Fruit fly (Drosophila melanogaster) whole organism, prepupa: ENCODE results near the gene CG32487.

Source experiments
- Blimp-1 ChIP-seq: fragments of 200-800 bp; sonication (Bioruptor generic); optimal IDR thresholded peaks from 3 replicates; lab custom pipeline; 2017; ENCODE audit warnings: missing biosample characterization, missing genetic modification characterization, mild to moderate bottlenecking, moderate library complexity, missing genetic modification reagents
- CG10631 ChIP-seq: fragments of 200-800 bp; sonication (Bioruptor generic); optimal IDR thresholded peaks from 2 replicates; lab custom pipeline; 2016; ENCODE audit warnings: missing biosample characterization, missing genetic modification characterization
- CG10669 ChIP-seq: fragments of 200-800 bp; sonication (Bioruptor generic); optimal IDR thresholded peaks from 3 replicates; lab custom pipeline; 2018; ENCODE audit warnings: missing biosample characterization, mild to moderate bottlenecking, missing genetic modification characterization, moderate library complexity
- CG11294 ChIP-seq: fragments of 200-800 bp; sonication (Bioruptor generic); IDR thresholded peaks from 2 replicates; pipeline ENCODE4 v1.3.6; 2022; ENCODE audit warnings: missing biosample characterization, missing genetic modification characterization
- CG11762 ChIP-seq: fragments of 200-800 bp; sonication (Bioruptor generic); optimal IDR thresholded peaks from 3 replicates; lab custom pipeline; 2016; ENCODE audit warnings: missing biosample characterization, missing genetic modification characterization; ENCODE audit not compliant: insufficient read depth
- CG11902 ChIP-seq: fragments of 200-800 bp; sonication (Bioruptor generic); optimal IDR thresholded peaks from 3 replicates; lab custom pipeline; 2016; ENCODE audit warnings: missing biosample characterization, missing genetic modification characterization
- CG15336 ChIP-seq: fragments of 200-800 bp; sonication (Bioruptor generic); IDR thresholded peaks from 2 replicates; pipeline ENCODE4 v1.3.6; 2022; ENCODE audit warnings: missing biosample characterization, missing genetic modification characterization
- CG1621 ChIP-seq: fragments of 200-800 bp; sonication (Bioruptor generic); optimal IDR thresholded peaks from 3 replicates; lab custom pipeline; 2018; ENCODE audit warnings: missing biosample characterization, mild to moderate bottlenecking, missing genetic modification characterization
- CG3032 ChIP-seq: fragments of 200-800 bp; optimal IDR thresholded peaks from 2 replicates; lab custom pipeline; 2019; ENCODE audit warnings: missing biosample characterization, mild to moderate bottlenecking, missing genetic modification characterization, moderate library complexity
- CG31627 ChIP-seq: fragments of 200-800 bp; sonication (Bioruptor generic); optimal IDR thresholded peaks from 3 replicates; lab custom pipeline; 2016; ENCODE audit warnings: missing biosample characterization, missing genetic modification characterization
- CG34406 ChIP-seq: fragments of 200-800 bp; sonication (Bioruptor generic); optimal IDR thresholded peaks from 3 replicates; lab custom pipeline; 2016; ENCODE audit warnings: missing biosample characterization, missing genetic modification characterization
- CG3919 ChIP-seq: fragments of 200-800 bp; sonication (Bioruptor generic); optimal IDR thresholded peaks from 3 replicates; lab custom pipeline; 2016; ENCODE audit warnings: missing biosample characterization, missing genetic modification characterization
- CG4318 ChIP-seq: fragments of 200-800 bp; sonication (Bioruptor generic); optimal IDR thresholded peaks from 3 replicates; lab custom pipeline; 2017; ENCODE audit warnings: missing biosample characterization, mild to moderate bottlenecking, missing genetic modification characterization
- CG6276 ChIP-seq: fragments of 200-800 bp; sonication (Bioruptor generic); optimal IDR thresholded peaks from 2 replicates; lab custom pipeline; 2017; ENCODE audit warnings: missing biosample characterization, mild to moderate bottlenecking, missing genetic modification characterization
- CG6792 ChIP-seq: fragments of 200-800 bp; sonication (Bioruptor generic); optimal IDR thresholded peaks from 3 replicates; lab custom pipeline; 2016; ENCODE audit warnings: missing biosample characterization, missing genetic modification characterization
- CG6808 ChIP-seq: fragments of 200-800 bp; sonication (Bioruptor generic); optimal IDR thresholded peaks from 3 replicates; lab custom pipeline; 2017; ENCODE audit warnings: missing biosample characterization, missing genetic modification characterization, mild to moderate bottlenecking, moderate library complexity, missing genetic modification reagents
- CG6854 ChIP-seq: fragments of 200-800 bp; sonication (Bioruptor generic); optimal IDR thresholded peaks from 2 replicates; lab custom pipeline; 2017; ENCODE audit warnings: missing biosample characterization, mild to moderate bottlenecking, missing genetic modification characterization
- CG7368 ChIP-seq: fragments of 200-800 bp; sonication (Bioruptor generic); optimal IDR thresholded peaks from 3 replicates; lab custom pipeline; 2016; ENCODE audit warnings: missing biosample characterization, missing genetic modification characterization
- CG8119 ChIP-seq: fragments of 200-800 bp; sonication (Bioruptor generic); IDR thresholded peaks from 3 replicates; pipeline ENCODE4 v1.3.6; 2022; ENCODE audit warnings: missing biosample characterization, missing genetic modification characterization
- CG8632 ChIP-seq: fragments of 200-800 bp; sonication (Bioruptor generic); optimal IDR thresholded peaks from 3 replicates; lab custom pipeline; 2016; ENCODE audit warnings: missing biosample characterization, missing genetic modification characterization
- CG9139 ChIP-seq: fragments of 200-800 bp; sonication (Bioruptor generic); optimal IDR thresholded peaks from 3 replicates; lab custom pipeline; 2017; ENCODE audit warnings: missing biosample characterization, mild to moderate bottlenecking, missing genetic modification characterization
- Eip75B ChIP-seq: fragments of 200-800 bp; sonication (Bioruptor generic); optimal IDR thresholded peaks from 3 replicates; lab custom pipeline; 2016; ENCODE audit warnings: missing biosample characterization, missing genetic modification characterization
- Eip78C ChIP-seq: fragments of 200-800 bp; sonication (Bioruptor generic); peaks from one replicate; lab custom pipeline; 2016; ENCODE audit warnings: missing biosample characterization, missing genetic modification characterization
- Eip93F ChIP-seq: fragments of 200-800 bp; sonication (Bioruptor generic); optimal IDR thresholded peaks from 2 replicates; lab custom pipeline; 2016; ENCODE audit warnings: missing biosample characterization, mild to moderate bottlenecking, missing genetic modification characterization
- Ets21C ChIP-seq: fragments of 200-800 bp; sonication (Bioruptor generic); optimal IDR thresholded peaks from 3 replicates; lab custom pipeline; 2016; ENCODE audit warnings: missing biosample characterization, missing genetic modification characterization
- Ets96B ChIP-seq: fragments of 200-800 bp; optimal IDR thresholded peaks from 2 replicates; lab custom pipeline; 2019; ENCODE audit warnings: missing biosample characterization, mild to moderate bottlenecking, missing genetic modification characterization, moderate library complexity
- Gug ChIP-seq: fragments of 200-800 bp; sonication (Bioruptor generic); IDR thresholded peaks from 2 replicates; pipeline ENCODE4 v1.3.6; 2022; ENCODE audit warnings: missing biosample characterization, missing genetic modification characterization
- Hr39 ChIP-seq: fragments of 200-800 bp; sonication (Bioruptor generic); optimal IDR thresholded peaks from 2 replicates; lab custom pipeline; 2016; ENCODE audit warnings: missing biosample characterization, missing genetic modification characterization
- Hr4 ChIP-seq: fragments of 200-800 bp; sonication (Bioruptor generic); optimal IDR thresholded peaks from 3 replicates; lab custom pipeline; 2016; ENCODE audit warnings: missing biosample characterization, missing genetic modification characterization
- Lpt ChIP-seq: fragments of 200-800 bp; sonication (Bioruptor generic); optimal IDR thresholded peaks from 3 replicates; lab custom pipeline; 2016; ENCODE audit warnings: missing biosample characterization, missing genetic modification characterization
- Met ChIP-seq: fragments of 200-800 bp; sonication (Bioruptor generic); optimal IDR thresholded peaks from 3 replicates; lab custom pipeline; 2016; ENCODE audit warnings: missing biosample characterization, missing genetic modification characterization
- Smox ChIP-seq: fragments of 200-800 bp; sonication (Bioruptor generic); optimal IDR thresholded peaks from 3 replicates; lab custom pipeline; 2016; ENCODE audit warnings: missing biosample characterization, missing genetic modification characterization
- Sox102F ChIP-seq: fragments of 200-800 bp; sonication (Bioruptor generic); optimal IDR thresholded peaks from 2 replicates; lab custom pipeline; 2016; ENCODE audit warnings: missing biosample characterization, mild to moderate bottlenecking, missing genetic modification characterization
- Sox14 ChIP-seq: fragments of 200-800 bp; sonication (Bioruptor generic); optimal IDR thresholded peaks from 3 replicates; lab custom pipeline; 2016; ENCODE audit warnings: missing biosample characterization, missing genetic modification characterization
- achi ChIP-seq: fragments of 200-800 bp; sonication (Bioruptor generic); optimal IDR thresholded peaks from 3 replicates; lab custom pipeline; 2016; ENCODE audit warnings: missing biosample characterization, missing genetic modification characterization
- cyc ChIP-seq: fragments of 200-800 bp; sonication (Bioruptor generic); optimal IDR thresholded peaks from 3 replicates; lab custom pipeline; 2016; ENCODE audit warnings: missing biosample characterization, missing genetic modification characterization
- dsx ChIP-seq: fragments of 200-800 bp; optimal IDR thresholded peaks from 3 replicates; lab custom pipeline; 2019; ENCODE audit warnings: missing biosample characterization, mild to moderate bottlenecking, missing genetic modification characterization, moderate library complexity; ENCODE audit not compliant: poor library complexity, severe bottlenecking
- eg ChIP-seq: fragments of 200-800 bp; sonication (Bioruptor generic); IDR thresholded peaks from 3 replicates; pipeline ENCODE4 v1.3.6; 2022; ENCODE audit warnings: missing biosample characterization, missing genetic modification characterization
- fd59A ChIP-seq: fragments of 200-800 bp; sonication (Bioruptor generic); optimal IDR thresholded peaks from 2 replicates; lab custom pipeline; 2017; ENCODE audit warnings: missing biosample characterization, mild to moderate bottlenecking, missing genetic modification characterization, missing genetic modification reagents
- fd85E ChIP-seq: fragments of 200-800 bp; sonication (Bioruptor generic); optimal IDR thresholded peaks from 3 replicates; lab custom pipeline; 2016; ENCODE audit warnings: missing biosample characterization, missing genetic modification characterization
- fkh ChIP-seq: fragments of 200-800 bp; sonication (Bioruptor generic); optimal IDR thresholded peaks from 3 replicates; lab custom pipeline; 2017; ENCODE audit warnings: missing biosample characterization, mild to moderate bottlenecking, missing genetic modification characterization, moderate library complexity
- lz ChIP-seq: fragments of 200-800 bp; sonication (Bioruptor generic); optimal IDR thresholded peaks from 3 replicates; lab custom pipeline; 2016; ENCODE audit warnings: missing biosample characterization, missing genetic modification characterization
- net ChIP-seq: fragments of 200-800 bp; sonication (Bioruptor generic); optimal IDR thresholded peaks from 3 replicates; lab custom pipeline; 2016; ENCODE audit warnings: missing biosample characterization, missing genetic modification characterization
- pdm3 ChIP-seq: fragments of 200-800 bp; sonication (Bioruptor generic); optimal IDR thresholded peaks from 3 replicates; lab custom pipeline; 2016; ENCODE audit warnings: missing biosample characterization, missing genetic modification characterization
- salr ChIP-seq, 2 experiments: fragments of 200-800 bp; sonication (Bioruptor generic); optimal IDR thresholded peaks; 3 replicates each; lab custom pipeline; 2016 to 2018; ENCODE audit warnings: missing biosample characterization in 2 of 2, missing genetic modification characterization in 2 of 2, mild to moderate bottlenecking in 1 of 2
- spab ChIP-seq: fragments of 200-800 bp; sonication (Bioruptor generic); optimal IDR thresholded peaks from 2 replicates; lab custom pipeline; 2017; ENCODE audit warnings: missing biosample characterization, mild to moderate bottlenecking, missing genetic modification characterization, missing genetic modification reagents
- svp ChIP-seq: fragments of 200-800 bp; sonication (Bioruptor generic); peaks from one replicate; lab custom pipeline; 2016; ENCODE audit warnings: missing biosample characterization, missing genetic modification characterization

CG32487 gene

dm6 chr3L:3037822-3038563, 20.9 kb upstream of the CG32487 start (continued):
- TF ChIP-seq CG11294 (GFP tag; lab: Robert Waterston, UW) (peak; percentile 53; the same call in 1 of the 2 replicates), fd59A (GFP tag; lab: Kevin White, UChicago) (no peak), pdm3 (GFP tag; lab: Kevin White, UChicago) (no peak), CG8119 (GFP tag; lab: Robert Waterston, UW) (no peak), Eip78C (peak; percentile 20), CG1621 (tag; lab: Kevin White, UChicago) (no peak)

- TF ChIP-seq CG7368 (GFP tag; lab: Kevin White, UChicago) (peak; percentile 3), Hr39 (GFP tag; lab: Kevin White, UChicago) (peak; percentile 67), CG11762 (GFP tag; lab: Kevin White, UChicago) (no peak), lz (GFP tag; lab: Kevin White, UChicago) (peak; percentile 53), CG9139 (GFP tag; lab: Kevin White, UChicago) (no peak), Hr4 (GFP tag; lab: Kevin White, UChicago) (no peak), spab (GFP tag; lab: Kevin White, UChicago) (no peak), CG6808 (GFP tag; lab: Kevin White, UChicago) (no peak), CG34406 (GFP tag; lab: Kevin White, UChicago) (peak; percentile 20), CG6854 (GFP tag; lab: Kevin White, UChicago) (no peak), Lpt (GFP tag; lab: Kevin White, UChicago) (no peak), CG8119 (GFP tag; lab: Robert Waterston, UW) (no peak), CG15336 (GFP tag; lab: Robert Waterston, UW) (no peak), fkh (GFP tag; lab: Kevin White, UChicago) (no peak), svp (peak; percentile 81), achi (GFP tag; lab: Kevin White, UChicago) (peak; percentile 28), CG10669 (GFP tag; lab: Kevin White, UChicago) (no peak), Eip78C (peak; percentile 78), CG11294 (GFP tag; lab: Robert Waterston, UW) (no peak), cyc (GFP tag; lab: Kevin White, UChicago) (peak; percentile 13), CG3032 (tag; lab: Kevin White, UChicago) (no peak), Eip93F (peak; percentile 66), eg (GFP tag; lab: Robert Waterston, UW) (no peak), CG31627 (GFP tag; lab: Kevin White, UChicago) (peak; percentile 46), CG8632 (GFP tag; lab: Kevin White, UChicago) (no peak), Sox102F (peak; percentile 52), Gug (no peak), pdm3 (GFP tag; lab: Kevin White, UChicago) (peak; percentile 27), CG6792 (GFP tag; lab: Kevin White, UChicago) (peak; percentile 25), net (GFP tag; lab: Kevin White, UChicago) (no peak), CG4318 (GFP tag; lab: Kevin White, UChicago) (no peak), Smox (GFP tag; lab: Kevin White, UChicago) (peak; percentile 52), salr (GFP tag; optimal IDR thresholded peaks at IDR 0.05; lab: Kevin White, UChicago) (no peak), CG3919 (GFP tag; lab: Kevin White, UChicago) (peak; percentile 39), Met (GFP tag; lab: Kevin White, UChicago) (peak; percentile 58), Eip75B (GFP tag; lab: Kevin White, UChicago) (no peak), Ets96B (tag; lab: Kevin White, UChicago) (no peak), Blimp-1 (GFP tag; lab: Kevin White, UChicago) (no peak), CG1621 (tag; lab: Kevin White, UChicago) (no peak), Sox14 (GFP tag; lab: Kevin White, UChicago) (peak; percentile 74), CG6276 (GFP tag; lab: Kevin White, UChicago) (no peak), fd85E (GFP tag; lab: Kevin White, UChicago) (no peak), Ets21C (peak; percentile 22), dsx (GFP tag; lab: Kevin White, UChicago) (no peak), CG11902 (GFP tag; lab: Kevin White, UChicago) (peak; percentile 8), CG10631 (GFP tag; lab: Kevin White, UChicago) (no peak)
Measured at dm6 chr3L:3036951-3037586, 20.0 kb upstream of the CG32487 start.
